Worm (Caenorhabditis elegans) whole organism, L4 larva: Measurements from ENCODE around the gene R53.4.

Experiments
- F37D6.2 ChIP-seq: sonication (generic microtip); optimal IDR thresholded peaks from 2 replicates; lab custom pipeline; 2016; ENCODE audit warnings: mild to moderate bottlenecking, missing genetic modification characterization, missing compliant biosample characterization
- ama-1 ChIP-seq: fragments of 150-350 bp; optimal IDR thresholded peaks from 2 replicates; lab custom pipeline; 2014; ENCODE audit warnings: inconsistent platforms, mixed read lengths
- dve-1 ChIP-seq: sonication (generic microtip); optimal IDR thresholded peaks from 2 replicates; lab custom pipeline; 2017; ENCODE audit warnings: antibody characterized with exemption, mild to moderate bottlenecking, missing genetic modification characterization, missing compliant biosample characterization; ENCODE audit not compliant: insufficient read depth
- lim-7 ChIP-seq: fragments of 200-800 bp; sonication (Bioruptor generic); IDR thresholded peaks from 2 replicates; pipeline ENCODE4 v1.3.6; 2022; ENCODE audit warnings: missing genetic modification characterization, missing compliant biosample characterization
- lin-39 ChIP-seq: fragments of 150-350 bp; optimal IDR thresholded peaks from 2 replicates; lab custom pipeline; 2014; ENCODE audit warnings: missing biosample characterization, missing genetic modification reagents, missing genetic modification characterization
- nhr-28 ChIP-seq: fragments of 150-350 bp; optimal IDR thresholded peaks from 2 replicates; lab custom pipeline; 2014; ENCODE audit warnings: missing biosample characterization, missing genetic modification characterization

ce11 chrII:9960127-9960526 lies 7.7 kb downstream of the R53.4 start:
- TF ChIP-seq F37D6.2 (tag; lab: Kevin White, UChicago), result no peak
- TF ChIP-seq nhr-28 (tag; lab: Kevin White, UChicago), result no peak
- no peak for TF ChIP-seq dve-1
- TF ChIP-seq ama-1 (lab: Kevin White, UChicago), result no peak
- no peak for TF ChIP-seq lim-7
- TF ChIP-seq lin-39 (tag; lab: Kevin White, UChicago), result no peak
